Worm (Caenorhabditis elegans): Measurements from ENCODE around the gene T16G12.9.
A peak's percentile ranks its signal among the peaks of the same experiment; 100 is the strongest.

T16G12.9 gene

DNA sequence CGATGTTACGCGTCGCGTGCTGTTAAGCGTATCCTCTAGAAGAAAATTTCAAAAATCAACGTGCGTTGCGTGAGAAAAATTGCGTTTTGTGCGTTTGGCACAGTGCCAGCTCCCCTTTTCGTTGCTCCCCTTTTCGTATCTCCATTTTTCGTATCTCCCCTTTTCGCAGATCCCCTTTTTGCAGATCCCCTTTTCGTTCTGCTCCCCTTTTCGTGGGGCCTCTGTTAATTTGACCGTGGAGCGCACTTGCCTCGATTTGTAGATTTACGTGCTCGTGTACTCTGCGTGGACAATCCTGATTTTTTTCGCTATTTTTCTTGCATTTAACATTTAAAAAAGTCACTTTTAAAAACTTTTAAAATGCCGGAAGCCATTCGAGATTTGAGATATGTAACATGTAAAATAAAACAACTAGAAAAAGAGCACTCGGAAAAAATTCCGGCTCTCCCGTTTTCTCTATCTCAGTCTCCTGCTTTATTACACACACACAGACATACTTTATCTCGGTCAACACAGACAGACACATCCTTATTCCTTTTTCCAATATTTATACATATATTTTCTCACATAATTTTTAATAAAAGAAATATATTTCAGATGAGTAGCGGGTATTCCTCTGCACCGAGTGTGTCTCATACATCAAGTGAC lies 45.7 kb upstream of the T16G12.9 start, which contains the start of gene ttll-4:
Gene ttll-4, plus strand, starts transcription at position 598 of the 648 bp plus-strand sequence.
- TF ChIP-seq rnt-1 (tag; optimal IDR thresholded peaks at IDR 0.05): peak; percentile 85
- TF ChIP-seq ceh-88 (GFP tag; IDR thresholded peaks at IDR 0.05): peak; percentile 35; the same call in 1 of the 2 replicates
- peak; percentile 53 for TF ChIP-seq lin-13 (GFP tag; optimal IDR thresholded peaks at IDR 0.05)
- TF ChIP-seq lin-35 (GFP tag; optimal IDR thresholded peaks at IDR 0.05): peak in 1 of 2 experiments; percentile 15
- TF ChIP-seq nhr-76 (tag; optimal IDR thresholded peaks at IDR 0.05): no peak
- peak; percentile 56 for TF ChIP-seq fkh-8 (tag; optimal IDR thresholded peaks at IDR 0.05)
- peak; percentile 57 for TF ChIP-seq xbp-1 (tag; optimal IDR thresholded peaks at IDR 0.05)
- TF ChIP-seq pax-3 (tag; optimal IDR thresholded peaks at IDR 0.05): peak; percentile 29
- peak; percentile 43 to 55 for TF ChIP-seq lsy-2 (tag; optimal IDR thresholded peaks at IDR 0.05)
- TF ChIP-seq egl-13 (tag; optimal IDR thresholded peaks at IDR 0.05): peak; percentile 59
- TF ChIP-seq dsc-1 (tag; optimal IDR thresholded peaks at IDR 0.05): peak; percentile 71
- TF ChIP-seq elt-3 (tag; optimal IDR thresholded peaks at IDR 0.05): no peak
- peak; percentile 34 for TF ChIP-seq vab-15 (tag; optimal IDR thresholded peaks at IDR 0.05)
- peak; percentile 72 for TF ChIP-seq unc-86 (tag; optimal IDR thresholded peaks at IDR 0.05)
- peak; percentile 78 for TF ChIP-seq isw-1 (GFP tag; IDR thresholded peaks at IDR 0.05)
- TF ChIP-seq lin-15B (tag; optimal IDR thresholded peaks at IDR 0.05): peak; percentile 64
- peak; percentile 69 to 81 for TF ChIP-seq efl-1 (optimal IDR thresholded peaks at IDR 0.05)
- peak; percentile 47 to 80 for TF ChIP-seq efl-1 (GFP tag; optimal IDR thresholded peaks at IDR 0.05 in 1 of 2)
- TF ChIP-seq tbx-2 (tag; optimal IDR thresholded peaks at IDR 0.05): peak; percentile 59
- peak; percentile 36 for TF ChIP-seq nhr-20 (tag; optimal IDR thresholded peaks at IDR 0.05)
- no peak for TF ChIP-seq nhr-237 (tag; optimal IDR thresholded peaks at IDR 0.05)
- TF ChIP-seq fkh-4 (tag; optimal IDR thresholded peaks at IDR 0.05; ENCODE audit: borderline replicate concordance): peak; percentile 29
- peak in 2 of 3 experiments; percentile 0 to 48 for TF ChIP-seq dpl-1 (GFP tag; optimal IDR thresholded peaks at IDR 0.05)
- TF ChIP-seq lin-14 (GFP tag; optimal IDR thresholded peaks at IDR 0.05): peak; percentile 82
- TF ChIP-seq mab-9 (GFP tag; IDR thresholded peaks at IDR 0.05): peak; percentile 58; the same call in 1 of the 2 replicates
- peak; percentile 72 for TF ChIP-seq nhr-47 (tag; optimal IDR thresholded peaks at IDR 0.05)
- peak; percentile 31 for TF ChIP-seq nhr-90 (tag; optimal IDR thresholded peaks at IDR 0.05; ENCODE audit: poor library complexity)
- peak in 1 of 2 experiments; percentile 67 for TF ChIP-seq ztf-11 (tag; optimal IDR thresholded peaks at IDR 0.05)
- TF ChIP-seq unc-98 (GFP tag; IDR thresholded peaks at IDR 0.05): peak; percentile 72
- TF ChIP-seq swsn-7 (tag; optimal IDR thresholded peaks at IDR 0.05): peak; percentile 65
- TF ChIP-seq mep-1 (tag; optimal IDR thresholded peaks at IDR 0.05): no peak
- peak; percentile 58 for TF ChIP-seq snu-23 (GFP tag; optimal IDR thresholded peaks at IDR 0.05)
- peak; percentile 61 for TF ChIP-seq nhr-19 (GFP tag; conservative IDR thresholded peaks at IDR 0.05)
- peak; percentile 81 for TF ChIP-seq nhr-71 (tag; optimal IDR thresholded peaks at IDR 0.05)
- TF ChIP-seq sox-4 (tag; optimal IDR thresholded peaks at IDR 0.05): no peak
- TF ChIP-seq lir-3 (tag; optimal IDR thresholded peaks at IDR 0.05; ENCODE audit: poor library complexity): peak; percentile 71
- TF ChIP-seq ztf-4 (tag; optimal IDR thresholded peaks at IDR 0.05): no peak
- TF ChIP-seq sup-37 (GFP tag; optimal IDR thresholded peaks at IDR 0.05): no peak
- TF ChIP-seq egl-27 (tag; optimal IDR thresholded peaks at IDR 0.05): no peak
- no peak for TF ChIP-seq aha-1 (tag; optimal IDR thresholded peaks at IDR 0.05)
- peak; percentile 34 to 53 (median 46) for TF ChIP-seq ceh-82 (tag; optimal IDR thresholded peaks at IDR 0.05)
- TF ChIP-seq fos-1 (tag; optimal IDR thresholded peaks at IDR 0.05): no peak
- peak; percentile 48 for TF ChIP-seq fkh-10 (GFP tag; optimal IDR thresholded peaks at IDR 0.05)

All from whole organism, L1 larva.